Fruit fly (Drosophila melanogaster): ENCODE measurements around the gene CG1607.
A peak's percentile ranks its signal among the peaks of the same experiment; 100 is the strongest.

CG1607 gene

DNA sequence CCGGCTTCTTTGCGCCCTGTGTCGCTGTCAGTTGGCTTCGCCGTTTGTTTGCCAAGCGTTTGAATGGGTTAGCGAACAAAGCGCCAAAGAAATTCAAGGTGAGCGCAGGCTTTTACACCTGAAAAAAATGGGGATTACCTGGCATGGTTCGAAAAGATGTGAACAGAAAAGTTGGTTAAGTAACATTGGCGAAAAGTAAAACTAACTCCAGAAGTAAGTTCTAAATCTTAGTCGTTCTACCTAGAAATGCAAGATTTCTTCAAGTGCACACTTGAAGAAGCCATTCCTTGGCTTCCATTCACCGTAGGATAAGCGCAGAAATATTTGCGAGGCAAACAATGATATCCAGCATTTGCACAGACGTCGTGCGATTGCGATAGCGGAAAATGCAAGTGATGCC is 36.3 kb upstream of the CG1607 start (continued):
- TF ChIP-seq svp (GFP tag) (peak; percentile 35), CG11902 (GFP tag; optimal IDR thresholded peaks at IDR 0.05) (no peak), CG10631 (GFP tag; optimal IDR thresholded peaks at IDR 0.05) (peak; percentile 57), eg (GFP tag; IDR thresholded peaks at IDR 0.05) (peak; percentile 38; the same call in 1 of the 3 replicates), esn (GFP tag; optimal IDR thresholded peaks at IDR 0.05) (peak; percentile 2), fkh (GFP tag; optimal IDR thresholded peaks at IDR 0.05) (no peak), dac (GFP tag; optimal IDR thresholded peaks at IDR 0.05) (no peak)

DNA sequence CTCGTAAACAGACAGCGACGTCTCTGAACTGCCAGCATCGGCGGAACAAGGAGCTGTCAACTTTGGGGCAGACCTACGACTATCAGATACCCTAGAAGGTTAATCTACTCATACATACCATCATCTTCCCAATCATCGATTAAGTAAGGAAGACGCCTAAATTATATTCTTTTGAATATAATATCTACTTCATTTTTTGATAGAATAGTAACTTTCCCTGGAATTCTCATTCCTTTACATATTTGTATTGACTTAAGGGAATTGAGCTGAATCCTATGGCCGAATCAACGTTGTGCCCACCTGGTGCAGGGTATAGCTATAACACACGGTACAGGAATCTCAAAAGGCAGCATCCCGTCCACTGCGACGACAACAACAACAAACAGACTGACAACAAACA is 35.3 kb upstream of the CG1607 start:
- TF ChIP-seq CG8119 (GFP tag; IDR thresholded peaks at IDR 0.05) (0 out of 3 replicates have a peak, but pooled peaks have one; percentile 20), CG7368 (GFP tag; optimal IDR thresholded peaks at IDR 0.05) (peak; percentile 11), CG1621 (tag; optimal IDR thresholded peaks at IDR 0.05) (no peak), Hr39 (GFP tag; optimal IDR thresholded peaks at IDR 0.05) (peak; percentile 2), CG6276 (GFP tag; optimal IDR thresholded peaks at IDR 0.05) (no peak), Eip75B (GFP tag; optimal IDR thresholded peaks at IDR 0.05) (peak; percentile 29), topi (GFP tag; optimal IDR thresholded peaks at IDR 0.05) (peak; percentile 7), esn (GFP tag; optimal IDR thresholded peaks at IDR 0.05) (peak; percentile 19), CG6792 (GFP tag; optimal IDR thresholded peaks at IDR 0.05) (peak; percentile 39), cyc (GFP tag; optimal IDR thresholded peaks at IDR 0.05) (peak; percentile 15), CG6163 (GFP tag; IDR thresholded peaks at IDR 0.05) (no peak), CG3919 (GFP tag; optimal IDR thresholded peaks at IDR 0.05) (peak; percentile 27), CG32006 (GFP tag; optimal IDR thresholded peaks at IDR 0.05) (peak; percentile 40), svp (GFP tag) (peak; percentile 56), CG10631 (GFP tag; optimal IDR thresholded peaks at IDR 0.05) (peak; percentile 17), acj6 (GFP tag; optimal IDR thresholded peaks at IDR 0.05) (no peak), pdm3 (GFP tag; optimal IDR thresholded peaks at IDR 0.05) (peak; percentile 8), Ets96B (tag; optimal IDR thresholded peaks at IDR 0.05) (peak; percentile 36), Met (GFP tag; optimal IDR thresholded peaks at IDR 0.05) (peak; percentile 17), Blimp-1 (GFP tag; optimal IDR thresholded peaks at IDR 0.05) (no peak), CG10669 (GFP tag; optimal IDR thresholded peaks at IDR 0.05) (peak; percentile 15), CG8632 (GFP tag; optimal IDR thresholded peaks at IDR 0.05) (no peak), net (GFP tag; optimal IDR thresholded peaks at IDR 0.05) (no peak), Eip78C (GFP tag) (peak; percentile 71), achi (GFP tag; optimal IDR thresholded peaks at IDR 0.05) (peak; percentile 7), Lpt (GFP tag; optimal IDR thresholded peaks at IDR 0.05) (peak; percentile 24)

DNA sequence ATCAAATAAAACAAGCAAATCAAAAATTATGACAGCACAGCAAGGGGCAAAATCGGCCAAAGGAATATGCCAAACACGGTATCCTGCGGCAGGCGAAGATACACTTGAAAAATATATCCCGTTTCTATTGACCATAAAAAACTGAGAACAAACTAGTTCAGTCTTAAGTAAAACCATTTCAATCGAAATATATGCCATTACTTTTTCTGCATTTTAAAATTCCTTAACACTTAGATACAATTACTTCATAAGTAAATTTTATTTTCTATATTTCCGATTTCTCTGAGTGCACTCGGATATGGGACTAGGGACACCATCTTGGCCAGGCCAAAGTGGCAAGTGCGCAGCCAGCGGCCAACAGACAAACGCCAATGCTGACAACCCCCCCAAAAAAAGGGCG is 18.3 kb upstream of the CG1607 start:
- TF ChIP-seq dsx (GFP tag; optimal IDR thresholded peaks at IDR 0.05; ENCODE audit: poor library complexity, severe bottlenecking) (no peak), lz (GFP tag; optimal IDR thresholded peaks at IDR 0.05) (no peak), ss (GFP tag; optimal IDR thresholded peaks at IDR 0.05) (no peak), vri (GFP tag; optimal IDR thresholded peaks at IDR 0.05) (no peak), CG8119 (GFP tag; IDR thresholded peaks at IDR 0.05) (no peak), CG16779 (tag; optimal IDR thresholded peaks at IDR 0.05) (no peak), CG6792 (GFP tag; optimal IDR thresholded peaks at IDR 0.05) (no peak), pdm3 (GFP tag; optimal IDR thresholded peaks at IDR 0.05) (no peak), Met (GFP tag; optimal IDR thresholded peaks at IDR 0.05) (no peak), CG32006 (GFP tag; optimal IDR thresholded peaks at IDR 0.05) (no peak), fd59A (GFP tag; optimal IDR thresholded peaks at IDR 0.05) (no peak)

DNA sequence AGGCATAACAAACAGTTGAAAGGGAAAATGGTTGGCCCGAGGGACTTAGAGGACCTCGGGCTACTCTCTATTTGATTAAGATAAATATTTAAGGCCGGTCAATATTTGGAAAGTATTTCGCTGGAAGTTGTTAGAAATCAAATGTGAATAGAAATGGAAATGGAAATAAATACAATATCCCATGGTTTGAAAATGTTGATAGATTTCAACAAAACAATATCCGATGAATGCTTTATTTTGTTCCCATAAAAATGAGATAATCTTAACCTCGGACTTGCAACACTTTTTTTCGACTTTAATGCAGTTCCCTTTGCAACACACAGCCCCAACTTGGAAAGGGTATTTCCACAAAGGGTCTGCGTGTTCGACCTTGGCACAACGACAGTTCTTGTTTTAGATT is 12.9 kb upstream of the CG1607 start:
- TF ChIP-seq svp (GFP tag): peak; percentile 28
- TF ChIP-seq CG15336 (GFP tag; IDR thresholded peaks at IDR 0.05): no peak
- no peak for TF ChIP-seq Hr39 (GFP tag; optimal IDR thresholded peaks at IDR 0.05)
- no peak for TF ChIP-seq fd59A (GFP tag; optimal IDR thresholded peaks at IDR 0.05)
- TF ChIP-seq Sox102F (GFP tag; optimal IDR thresholded peaks at IDR 0.05): no peak
- no peak for TF ChIP-seq CG16779 (tag; optimal IDR thresholded peaks at IDR 0.05)
- TF ChIP-seq Eip78C (GFP tag): peak; percentile 38
- no peak for TF ChIP-seq Ets21C (GFP tag; optimal IDR thresholded peaks at IDR 0.05)
- no peak for TF ChIP-seq CG8632 (GFP tag; optimal IDR thresholded peaks at IDR 0.05)
- TF ChIP-seq Eip75B (GFP tag; optimal IDR thresholded peaks at IDR 0.05): no peak
- no peak for TF ChIP-seq net (GFP tag; optimal IDR thresholded peaks at IDR 0.05)
- TF ChIP-seq CG3032 (tag; optimal IDR thresholded peaks at IDR 0.05): no peak
- TF ChIP-seq CG10631 (GFP tag; optimal IDR thresholded peaks at IDR 0.05): no peak

All from whole organism, prepupa.